Worm (Caenorhabditis elegans) whole organism, L3 larva: ENCODE data around the gene ugt-32.
A peak's percentile ranks its signal among the peaks of the same experiment; 100 is the strongest.

ENCODE experiments used
- aly-2 ChIP-seq: fragments of 150-350 bp; optimal IDR thresholded peaks from 2 replicates; lab custom pipeline; 2014; ENCODE audit warnings: missing biosample characterization, missing genetic modification characterization
- ama-1 ChIP-seq: fragments of 150-350 bp; optimal IDR thresholded peaks from 2 replicates; lab custom pipeline; 2018
- ceh-16 ChIP-seq: sonication (generic microtip); optimal IDR thresholded peaks from 2 replicates; lab custom pipeline; 2017; ENCODE audit warnings: missing biosample characterization, missing genetic modification characterization
- ceh-28 ChIP-seq: fragments of 150-350 bp; optimal IDR thresholded peaks from 2 replicates; lab custom pipeline; 2014; ENCODE audit warnings: missing biosample characterization, missing genetic modification reagents, missing genetic modification characterization
- ceh-82 ChIP-seq: fragments of 150-350 bp; optimal IDR thresholded peaks from 2 replicates; lab custom pipeline; 2014; ENCODE audit warnings: missing biosample characterization, missing genetic modification characterization
- ceh-9 ChIP-seq: sonication (generic microtip); optimal IDR thresholded peaks from 2 replicates; lab custom pipeline; 2018; ENCODE audit warnings: missing biosample characterization, missing genetic modification characterization
- egl-27 ChIP-seq: sonication (generic microtip); optimal IDR thresholded peaks from 4 replicates; lab custom pipeline; 2017; ENCODE audit warnings: missing biosample characterization, missing genetic modification reagents, missing genetic modification characterization
- elt-1 ChIP-seq: fragments of 150-350 bp; optimal IDR thresholded peaks from 2 replicates; lab custom pipeline; 2014; ENCODE audit warnings: missing biosample characterization, missing genetic modification characterization
- elt-2 ChIP-seq: sonication (generic microtip); optimal IDR thresholded peaks from 2 replicates; lab custom pipeline; 2016; ENCODE audit warnings: missing genetic modification reagents, mild to moderate bottlenecking, missing genetic modification characterization, missing compliant biosample characterization
- elt-3 ChIP-seq, 3 experiments: fragments of 150-350 bp in 1 of 3; sonication (generic microtip) in 2 of 3; optimal IDR thresholded peaks; 2 replicates in 2 of 3; 4 replicates in 1 of 3; lab custom pipeline; 2014 to 2017; ENCODE audit warnings: missing biosample characterization in 3 of 3, missing genetic modification characterization in 3 of 3
- eor-1 ChIP-seq, 2 experiments: fragments of 150-350 bp; optimal IDR thresholded peaks; 2 replicates each; lab custom pipeline; 2014 to 2018; ENCODE audit warnings: missing biosample characterization in 2 of 2, missing genetic modification characterization in 2 of 2
- fkh-2 ChIP-seq: fragments of 150-350 bp; optimal IDR thresholded peaks from 2 replicates; lab custom pipeline; 2014; ENCODE audit warnings: missing biosample characterization, missing genetic modification reagents, missing genetic modification characterization
- jun-1 ChIP-seq: fragments of 150-350 bp; optimal IDR thresholded peaks from 2 replicates; lab custom pipeline; 2014; ENCODE audit warnings: missing biosample characterization, missing genetic modification reagents, missing genetic modification characterization
- lin-15B ChIP-seq: fragments of 150-350 bp; optimal IDR thresholded peaks from 2 replicates; lab custom pipeline; 2014; ENCODE audit warnings: missing biosample characterization, missing genetic modification characterization
- lin-39 ChIP-seq: fragments of 150-350 bp; optimal IDR thresholded peaks from 2 replicates; lab custom pipeline; 2018; ENCODE audit warnings: missing biosample characterization, missing genetic modification reagents, missing genetic modification characterization
- mdl-1 ChIP-seq: fragments of 150-350 bp; optimal IDR thresholded peaks from 2 replicates; lab custom pipeline; 2014; ENCODE audit warnings: missing biosample characterization, missing genetic modification characterization
- mml-1 ChIP-seq: fragments of 150-350 bp; sonication (generic microtip); optimal IDR thresholded peaks from 3 replicates; lab custom pipeline; 2014; ENCODE audit warnings: missing biosample characterization, missing genetic modification characterization
- nfya-1 ChIP-seq: sonication (generic microtip); optimal IDR thresholded peaks from 2 replicates; lab custom pipeline; 2017; ENCODE audit warnings: missing genetic modification characterization, mild to moderate bottlenecking, missing compliant biosample characterization, antibody characterized with exemption, moderate library complexity; ENCODE audit not compliant: insufficient read depth
- nhr-12 ChIP-seq: fragments of 150-350 bp; optimal IDR thresholded peaks from 2 replicates; lab custom pipeline; 2014; ENCODE audit warnings: missing biosample characterization, missing genetic modification characterization
- nhr-23 ChIP-seq: fragments of 150-350 bp; optimal IDR thresholded peaks from 2 replicates; lab custom pipeline; 2014; ENCODE audit warnings: missing biosample characterization, missing genetic modification reagents, missing genetic modification characterization
- nhr-25 ChIP-seq: sonication (generic microtip); optimal IDR thresholded peaks from 2 replicates; lab custom pipeline; 2017; ENCODE audit warnings: missing biosample characterization, missing genetic modification characterization
- nhr-28 ChIP-seq: fragments of 150-350 bp; optimal IDR thresholded peaks from 2 replicates; lab custom pipeline; 2014; ENCODE audit warnings: missing biosample characterization, missing genetic modification characterization
- nhr-43 ChIP-seq: sonication (generic microtip); optimal IDR thresholded peaks from 2 replicates; lab custom pipeline; 2016; ENCODE audit warnings: mild to moderate bottlenecking, missing genetic modification characterization, missing compliant biosample characterization; ENCODE audit not compliant: poor library complexity, severe bottlenecking
- nhr-67 ChIP-seq: fragments of 150-350 bp; optimal IDR thresholded peaks from 2 replicates; lab custom pipeline; 2014; ENCODE audit warnings: missing biosample characterization, missing genetic modification characterization
- nhr-76 ChIP-seq: fragments of 150-350 bp; sonication (generic microtip); optimal IDR thresholded peaks from 5 replicates; lab custom pipeline; 2014; ENCODE audit warnings: missing biosample characterization, missing genetic modification characterization
- nhr-77 ChIP-seq: fragments of 150-350 bp; optimal IDR thresholded peaks from 2 replicates; lab custom pipeline; 2014; ENCODE audit warnings: missing biosample characterization, missing genetic modification characterization
- pqm-1 ChIP-seq: fragments of 150-350 bp; optimal IDR thresholded peaks from 2 replicates; lab custom pipeline; 2017; ENCODE audit warnings: missing biosample characterization, missing genetic modification characterization, inconsistent platforms
- tbx-2 ChIP-seq: sonication (generic microtip); optimal IDR thresholded peaks from 2 replicates; lab custom pipeline; 2016; ENCODE audit warnings: mild to moderate bottlenecking, missing genetic modification characterization, missing compliant biosample characterization
- unc-39 ChIP-seq: sonication (generic microtip); optimal IDR thresholded peaks from 4 replicates; lab custom pipeline; 2017; ENCODE audit warnings: missing biosample characterization, missing genetic modification characterization
- unc-62 ChIP-seq: fragments of 150-350 bp; sonication (generic microtip); optimal IDR thresholded peaks from 4 replicates; lab custom pipeline; 2014; ENCODE audit warnings: missing biosample characterization, missing genetic modification reagents, missing genetic modification characterization

The ugt-32 gene

ce11 chrV:3843926-3844325, at the start of gene ugt-32:
Gene ugt-32 (minus strand): TSS chrV:3844007.
- TF ChIP-seq pqm-1 (peak; percentile 85), elt-2 (tag; lab: Kevin White, UChicago) (peak; percentile 7), nhr-25 (tag; lab: Kevin White, UChicago) (no peak), aly-2 (tag; lab: Kevin White, UChicago) (no peak)

- TF ChIP-seq elt-1 (tag; lab: Kevin White, UChicago) (no peak), tbx-2 (tag; lab: Kevin White, UChicago) (no peak), nhr-76 (tag; lab: Kevin White, UChicago) (no peak), nhr-77 (tag; lab: Kevin White, UChicago) (no peak), jun-1 (tag; lab: Kevin White, UChicago) (no peak), unc-62 (GFP tag; lab: Kevin White, UChicago) (no peak), mdl-1 (tag; lab: Kevin White, UChicago) (no peak), nfya-1 (no peak), elt-3 (tag; optimal IDR thresholded peaks at IDR 0.05; lab: Kevin White, UChicago) (no peak)
Measured at ce11 chrV:3892361-3892904, 48.6 kb upstream of the ugt-32 start, which contains the start of gene C17E7.4. Gene C17E7.4 (plus strand): TSS chrV:3892854.

- no peak for TF ChIP-seq nhr-28 (tag; lab: Kevin White, UChicago)
- no peak for TF ChIP-seq nhr-12
Measured at ce11 chrV:3891919-3892318, 48.1 kb upstream of the ugt-32 start, which contains the start of gene C17E7.12. Gene C17E7.12 (minus strand): TSS chrV:3892019.

- TF ChIP-seq ceh-82 (tag; lab: Kevin White, UChicago): no peak
- TF ChIP-seq lin-39 (tag; lab: Kevin White, UChicago): no peak
- no peak for TF ChIP-seq ceh-16 (tag; lab: Kevin White, UChicago)
- no peak for TF ChIP-seq nhr-43 (tag; lab: Kevin White, UChicago)
- TF ChIP-seq lin-15B: no peak
- TF ChIP-seq eor-1 (tag; optimal IDR thresholded peaks at IDR 0.05; lab: Kevin White, UChicago): no peak
- TF ChIP-seq unc-39: no peak
- TF ChIP-seq nhr-67 (tag; lab: Kevin White, UChicago): no peak
- no peak for TF ChIP-seq mdl-1 (tag; lab: Kevin White, UChicago)
- no peak for TF ChIP-seq fkh-2
- no peak for TF ChIP-seq jun-1 (tag; lab: Kevin White, UChicago)
- TF ChIP-seq ceh-9: no peak
- TF ChIP-seq tbx-2 (tag; lab: Kevin White, UChicago): no peak
- TF ChIP-seq ceh-28: no peak
- no peak for TF ChIP-seq aly-2 (tag; lab: Kevin White, UChicago)
- TF ChIP-seq nhr-76 (tag; lab: Kevin White, UChicago): no peak
Measured at ce11 chrV:3890761-3891160, 47.0 kb upstream of the ugt-32 start, which contains the start of gene C17E7.9. Gene C17E7.9 (minus strand): TSS chrV:3890861.

ce11 chrV:3889113-3889512, 45.3 kb upstream of the ugt-32 start, which contains the start of gene C17E7.13:
Gene C17E7.13 (minus strand): TSS chrV:3889288.
- TF ChIP-seq unc-39 (no peak), nhr-23 (no peak), pqm-1 (peak; percentile 14), elt-2 (tag; lab: Kevin White, UChicago) (peak; percentile 25)

- TF ChIP-seq ama-1 (lab: Kevin White, UChicago): no peak
- no peak for TF ChIP-seq elt-2 (tag; lab: Kevin White, UChicago)
- no peak for TF ChIP-seq tbx-2 (tag; lab: Kevin White, UChicago)
- TF ChIP-seq nhr-43 (tag; lab: Kevin White, UChicago): no peak
- no peak for TF ChIP-seq mml-1 (tag; lab: Kevin White, UChicago)
- TF ChIP-seq egl-27 (tag; lab: Kevin White, UChicago): no peak
Measured at ce11 chrV:3886104-3886503, 42.3 kb upstream of the ugt-32 start, which contains the start of gene nhr-124. Gene nhr-124 (minus strand): TSS chrV:3886204.
